Worm (Caenorhabditis elegans): ENCODE measurements around the gene sec-3.

sec-3 gene

DNA sequence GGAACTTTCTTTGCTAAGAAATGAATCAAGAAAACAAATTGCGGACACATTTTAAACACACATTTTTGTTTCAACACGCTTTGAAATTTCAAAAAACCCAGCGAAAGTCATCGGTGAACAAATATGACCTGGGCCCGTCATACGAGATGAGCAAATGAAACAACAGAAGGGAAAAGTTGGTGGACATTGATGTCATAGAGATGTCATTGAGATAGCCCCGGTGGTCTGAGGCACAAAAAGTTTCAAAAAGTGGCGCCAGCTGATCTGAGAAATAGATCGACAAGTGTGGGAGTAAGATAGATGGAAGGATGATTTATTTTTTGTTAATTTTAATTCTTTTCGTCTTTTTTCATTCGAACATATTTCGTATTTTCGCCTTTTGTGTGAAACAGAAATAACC is 51.0 kb downstream of the sec-3 start (continued):
- no peak for TF ChIP-seq F49E8.2 (tag; optimal IDR thresholded peaks at IDR 0.05; ENCODE audit: insufficient read depth)
- TF ChIP-seq D2030.7 (GFP tag; IDR thresholded peaks at IDR 0.05) = no peak
- TF ChIP-seq cebp-2 (GFP tag; IDR thresholded peaks at IDR 0.05) = no peak
- TF ChIP-seq B0336.3 (GFP tag; IDR thresholded peaks at IDR 0.05) = no peak

DNA sequence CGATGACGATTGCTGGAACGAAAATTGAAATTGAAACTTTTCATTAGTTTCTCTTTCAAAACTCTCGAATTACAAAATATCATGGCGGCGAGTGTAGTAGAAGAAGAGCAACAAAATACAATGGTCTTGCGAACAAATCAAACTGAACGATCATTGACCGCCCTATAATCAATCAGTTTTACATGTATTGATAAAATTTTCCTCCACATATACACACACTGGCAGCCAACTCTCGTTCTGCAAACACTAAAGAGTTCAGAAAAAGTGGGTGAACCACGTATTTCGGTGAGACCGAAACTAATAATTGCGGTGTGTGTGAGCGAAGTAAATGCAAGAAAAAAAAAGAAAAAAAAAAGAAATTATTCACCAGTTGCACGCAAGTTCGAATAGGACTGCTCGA is 52.4 kb downstream of the sec-3 start:
- no peak for TF ChIP-seq ceh-100 (GFP tag; IDR thresholded peaks at IDR 0.05)
- TF ChIP-seq nhr-80 (tag; optimal IDR thresholded peaks at IDR 0.05) = peak; percentile 53
- no peak for TF ChIP-seq nhr-120 (GFP tag; IDR thresholded peaks at IDR 0.05)
- TF ChIP-seq mes-4 (tag; optimal IDR thresholded peaks at IDR 0.05) = no peak
- TF ChIP-seq egrh-3 (GFP tag; IDR thresholded peaks at IDR 0.05) = no peak
- TF ChIP-seq aptf-3 (GFP tag; IDR thresholded peaks at IDR 0.05) = no peak
- no peak for TF ChIP-seq let-607 (tag; optimal IDR thresholded peaks at IDR 0.05)
- 0 out of 2 replicates have a peak, but pooled peaks have one; percentile 30 for TF ChIP-seq dox-1 (GFP tag; IDR thresholded peaks at IDR 0.05)
- no peak for TF ChIP-seq repo-1 (tag; optimal IDR thresholded peaks at IDR 0.05)
- TF ChIP-seq ceh-58 (GFP tag; IDR thresholded peaks at IDR 0.05) = no peak

DNA sequence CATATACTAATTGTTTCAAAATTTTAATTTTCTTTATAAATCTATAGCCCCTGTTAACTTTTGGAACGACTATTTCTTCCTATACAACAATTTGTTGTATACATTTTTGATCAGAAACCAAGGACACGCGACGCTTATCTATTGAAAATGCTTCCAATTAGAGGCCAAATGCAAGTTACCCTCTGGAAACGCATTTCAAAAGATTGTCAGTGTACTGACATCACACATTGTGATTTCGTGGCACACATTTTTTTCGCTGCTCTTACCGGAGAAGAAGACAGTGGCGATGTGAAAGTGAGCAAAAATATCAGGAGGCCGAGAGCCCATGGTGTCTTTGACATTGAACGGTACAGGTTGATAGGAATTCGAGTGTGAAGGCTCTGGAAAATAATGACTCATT is 54.2 kb downstream of the sec-3 start, which contains the start of gene cnnm-3:
Gene cnnm-3, minus strand, starts transcription at position 382 of the 400 bp plus-strand sequence.
- no peak for TF ChIP-seq zim-3 (tag; optimal IDR thresholded peaks at IDR 0.05)
- no peak for TF ChIP-seq snpc-4 (GFP tag; optimal IDR thresholded peaks at IDR 0.05)
- TF ChIP-seq snpc-4 (tag; optimal IDR thresholded peaks at IDR 0.05) = no peak
- TF ChIP-seq lin-40 (tag; optimal IDR thresholded peaks at IDR 0.05) = no peak
- peak in 1 of 2 experiments; percentile 2 for TF ChIP-seq let-607 (tag; optimal IDR thresholded peaks at IDR 0.05)
- peak; percentile 67 for TF ChIP-seq nhr-80 (tag; optimal IDR thresholded peaks at IDR 0.05)
- no peak for TF ChIP-seq tlf-1 (GFP tag; optimal IDR thresholded peaks at IDR 0.05)
- no peak for TF ChIP-seq mxl-1 (tag; optimal IDR thresholded peaks at IDR 0.05)
- TF ChIP-seq pbrm-1 (GFP tag; IDR thresholded peaks at IDR 0.05) = no peak
- TF ChIP-seq lin-54 (GFP tag; optimal IDR thresholded peaks at IDR 0.05) = no peak

Data from whole organism, young adult.